Worm (Caenorhabditis elegans) whole organism, young adult: ENCODE data around the gene fbxa-138.
A peak's percentile ranks its signal among the peaks of the same experiment; 100 is the strongest.

Experiments
- B0035.1 ChIP-seq: sonication (generic microtip); optimal IDR thresholded peaks from 2 replicates; lab custom pipeline; 2016; ENCODE audit warnings: missing genetic modification characterization, mild to moderate bottlenecking, missing compliant biosample characterization, missing genotype, missing genetic modification reagents
- D2030.7 ChIP-seq: fragments of 200-800 bp; sonication (Bioruptor generic); IDR thresholded peaks from 2 replicates; pipeline ENCODE4 v1.3.6; 2022; ENCODE audit warnings: missing genetic modification reagents, missing genetic modification characterization, missing compliant biosample characterization
- F22D6.2 ChIP-seq: sonication (generic microtip); optimal IDR thresholded peaks from 2 replicates; lab custom pipeline; 2016; ENCODE audit warnings: mild to moderate bottlenecking, missing genetic modification characterization, missing compliant biosample characterization
- F52B5.7 ChIP-seq: sonication (generic microtip); optimal IDR thresholded peaks from 2 replicates; lab custom pipeline; 2016; ENCODE audit warnings: mild to moderate bottlenecking, missing genetic modification characterization, missing compliant biosample characterization
- F57A8.1 ChIP-seq: fragments of 200-800 bp; sonication (Bioruptor generic); optimal IDR thresholded peaks from 2 replicates; lab custom pipeline; 2018; ENCODE audit warnings: mild to moderate bottlenecking, missing genetic modification characterization, moderate library complexity, missing compliant biosample characterization
- F57C9.4 ChIP-seq: sonication (generic microtip); optimal IDR thresholded peaks from 2 replicates; lab custom pipeline; 2017; ENCODE audit warnings: mild to moderate bottlenecking, missing genetic modification characterization, missing compliant biosample characterization
- K12H6.12 ChIP-seq: fragments of 200-800 bp; sonication (Bioruptor generic); optimal IDR thresholded peaks from 2 replicates; lab custom pipeline; 2018; ENCODE audit warnings: mild to moderate bottlenecking, missing genetic modification characterization, missing compliant biosample characterization
- T26A5.8 ChIP-seq: sonication (generic microtip); optimal IDR thresholded peaks from 2 replicates; lab custom pipeline; 2016; ENCODE audit warnings: missing genetic modification characterization, missing compliant biosample characterization
- Y53G8AR.9 ChIP-seq: fragments of 200-800 bp; sonication (Bioruptor generic); conservative IDR thresholded peaks from 2 replicates; pipeline ENCODE4 v1.3.6; 2022; ENCODE audit warnings: missing genetic modification reagents, missing genetic modification characterization, missing compliant biosample characterization
- Y67H2A.10 ChIP-seq: fragments of 200-800 bp; sonication (Bioruptor generic); conservative IDR thresholded peaks from 2 replicates; pipeline ENCODE4 v1.3.6; 2022; ENCODE audit warnings: missing genetic modification reagents, missing genetic modification characterization, missing compliant biosample characterization
- ZK185.1 ChIP-seq: sonication (generic microtip); optimal IDR thresholded peaks from 2 replicates; lab custom pipeline; 2016; ENCODE audit warnings: mild to moderate bottlenecking, missing genetic modification characterization, missing compliant biosample characterization; ENCODE audit not compliant: poor library complexity, severe bottlenecking
- ama-1 ChIP-seq, 3 experiments: fragments of 150-350 bp in 1 of 3; sonication (generic microtip) in 2 of 3; optimal IDR thresholded peaks; 2 replicates each; lab custom pipeline; 2014 to 2018; ENCODE audit warnings: missing biosample characterization in 2 of 3, missing genetic modification characterization in 2 of 3, missing genetic modification reagents in 2 of 3
- attf-5 ChIP-seq: fragments of 200-800 bp; sonication (Bioruptor generic); optimal IDR thresholded peaks from 2 replicates; lab custom pipeline; 2018; ENCODE audit warnings: mild to moderate bottlenecking, missing genetic modification characterization, missing compliant biosample characterization
- ccch-3 ChIP-seq: fragments of 200-800 bp; sonication (Bioruptor generic); optimal IDR thresholded peaks from 2 replicates; lab custom pipeline; 2018; ENCODE audit warnings: mild to moderate bottlenecking, missing genetic modification characterization, missing compliant biosample characterization
- cebp-2 ChIP-seq: fragments of 200-800 bp; sonication (Bioruptor generic); IDR thresholded peaks from 2 replicates; pipeline ENCODE4 v1.3.6; 2022; ENCODE audit warnings: missing genetic modification characterization, missing compliant biosample characterization
- ceh-91 ChIP-seq: fragments of 200-800 bp; sonication (Bioruptor generic); IDR thresholded peaks from 2 replicates; pipeline ENCODE4 v1.3.6; 2022; ENCODE audit warnings: missing genetic modification reagents, missing genetic modification characterization, missing compliant biosample characterization
- dpff-1 ChIP-seq: sonication (generic microtip); optimal IDR thresholded peaks from 2 replicates; lab custom pipeline; 2017; ENCODE audit warnings: mild to moderate bottlenecking, missing genetic modification characterization, missing compliant biosample characterization
- dpl-1 ChIP-seq: fragments of 150-350 bp; optimal IDR thresholded peaks from 2 replicates; lab custom pipeline; 2014; ENCODE audit warnings: missing biosample characterization, missing genetic modification reagents, missing genetic modification characterization
- egl-44 ChIP-seq: fragments of 200-800 bp; sonication (Bioruptor generic); IDR thresholded peaks from 2 replicates; pipeline ENCODE4 v1.3.6; 2022; ENCODE audit warnings: missing genetic modification reagents, missing genetic modification characterization, missing compliant biosample characterization
- ets-4 ChIP-seq: fragments of 200-800 bp; sonication (Bioruptor generic); optimal IDR thresholded peaks from 2 replicates; lab custom pipeline; 2018; ENCODE audit warnings: mild to moderate bottlenecking, missing genetic modification characterization, missing compliant biosample characterization
- gei-17 ChIP-seq: fragments of 200-800 bp; sonication (Bioruptor generic); optimal IDR thresholded peaks from 2 replicates; lab custom pipeline; 2018; ENCODE audit warnings: mild to moderate bottlenecking, missing genetic modification characterization, missing compliant biosample characterization
- hlh-12 ChIP-seq: sonication (generic microtip); optimal IDR thresholded peaks from 2 replicates; lab custom pipeline; 2016; ENCODE audit warnings: missing genetic modification characterization, missing compliant biosample characterization
- hlh-26 ChIP-seq: fragments of 200-800 bp; sonication (Bioruptor generic); conservative IDR thresholded peaks from 2 replicates; pipeline ENCODE4 v1.3.6; 2022; ENCODE audit warnings: missing genetic modification reagents, missing genetic modification characterization, missing compliant biosample characterization
- hrde-1 ChIP-seq: sonication (generic microtip); optimal IDR thresholded peaks from 2 replicates; lab custom pipeline; 2016; ENCODE audit warnings: missing genetic modification characterization, mild to moderate bottlenecking, missing compliant biosample characterization, moderate library complexity, missing genotype, missing genetic modification reagents, borderline replicate concordance
- hsf-1 ChIP-seq: fragments of 200-800 bp; sonication (Bioruptor generic); IDR thresholded peaks from 2 replicates; pipeline ENCODE4 v1.3.6; 2022; ENCODE audit warnings: missing genetic modification reagents, missing genetic modification characterization, missing compliant biosample characterization
- lin-26 ChIP-seq: fragments of 200-800 bp; sonication (Bioruptor generic); IDR thresholded peaks from 2 replicates; pipeline ENCODE4 v1.3.6; 2022; ENCODE audit warnings: missing genetic modification reagents, missing genetic modification characterization, missing compliant biosample characterization
- lin-35 ChIP-seq, 3 experiments: fragments of 150-350 bp in 2 of 3; sonication (generic microtip) in 1 of 3; optimal IDR thresholded peaks; 2 replicates each; lab custom pipeline; 2014 to 2018; ENCODE audit warnings: missing biosample characterization in 3 of 3, missing genetic modification characterization in 3 of 3, missing genetic modification reagents in 3 of 3
- lir-1 ChIP-seq: fragments of 200-800 bp; sonication (Bioruptor generic); conservative IDR thresholded peaks from 2 replicates; pipeline ENCODE4 v1.3.6; 2022; ENCODE audit warnings: missing genetic modification reagents, missing genetic modification characterization, missing compliant biosample characterization
- lsy-27 ChIP-seq: sonication (generic microtip); optimal IDR thresholded peaks from 2 replicates; lab custom pipeline; 2017; ENCODE audit warnings: missing genetic modification characterization, mild to moderate bottlenecking, missing compliant biosample characterization, antibody characterized with exemption, missing genotype, borderline replicate concordance; ENCODE audit not compliant: insufficient read depth
- madf-8 ChIP-seq: fragments of 200-800 bp; sonication (Bioruptor generic); conservative IDR thresholded peaks from 2 replicates; pipeline ENCODE4 v1.3.6; 2022; ENCODE audit warnings: missing genetic modification reagents, missing genetic modification characterization, missing compliant biosample characterization
- mel-28 ChIP-seq: sonication (generic microtip); optimal IDR thresholded peaks from 2 replicates; lab custom pipeline; 2016; ENCODE audit warnings: borderline replicate concordance, mild to moderate bottlenecking, missing genetic modification characterization, missing compliant biosample characterization
- mes-4 ChIP-seq: sonication (generic microtip); optimal IDR thresholded peaks from 2 replicates; lab custom pipeline; 2016; ENCODE audit warnings: missing genotype, missing genetic modification characterization, missing compliant biosample characterization
- mxl-1 ChIP-seq: sonication (generic microtip); optimal IDR thresholded peaks from 2 replicates; lab custom pipeline; 2016; ENCODE audit warnings: missing genetic modification characterization, missing compliant biosample characterization
- nfya-1 ChIP-seq: sonication (generic microtip); optimal IDR thresholded peaks from 2 replicates; lab custom pipeline; 2017; ENCODE audit warnings: antibody characterized with exemption, missing compliant biosample characterization, missing genetic modification characterization, borderline replicate concordance; ENCODE audit not compliant: insufficient read depth
- nhr-120 ChIP-seq: fragments of 200-800 bp; sonication (Bioruptor generic); IDR thresholded peaks from 2 replicates; pipeline ENCODE4 v1.3.6; 2022; ENCODE audit warnings: missing genetic modification characterization, missing compliant biosample characterization
- nhr-179 ChIP-seq: sonication (generic microtip); optimal IDR thresholded peaks from 2 replicates; lab custom pipeline; 2016; ENCODE audit warnings: mild to moderate bottlenecking, missing genetic modification characterization, missing compliant biosample characterization
- nhr-80 ChIP-seq: sonication (generic microtip); optimal IDR thresholded peaks from 2 replicates; lab custom pipeline; 2016; ENCODE audit warnings: missing genetic modification characterization, missing compliant biosample characterization
- rcor-1 ChIP-seq: fragments of 200-800 bp; sonication (Bioruptor generic); IDR thresholded peaks from 2 replicates; pipeline ENCODE4 v1.3.6; 2022; ENCODE audit warnings: missing genetic modification reagents, missing genetic modification characterization, missing compliant biosample characterization
- sdz-38 ChIP-seq: sonication (generic microtip); optimal IDR thresholded peaks from 2 replicates; lab custom pipeline; 2016; ENCODE audit warnings: missing genotype, missing genetic modification characterization, missing compliant biosample characterization
- snpc-1.3 ChIP-seq: sonication (generic microtip); optimal IDR thresholded peaks from 2 replicates; lab custom pipeline; 2017; ENCODE audit warnings: missing genetic modification characterization, mild to moderate bottlenecking, missing compliant biosample characterization, antibody characterized with exemption, moderate library complexity, missing genotype, missing genetic modification reagents; ENCODE audit not compliant: insufficient read depth
- snpc-3.4 ChIP-seq: sonication (generic microtip); optimal IDR thresholded peaks from 2 replicates; lab custom pipeline; 2017; ENCODE audit warnings: missing genetic modification characterization, mild to moderate bottlenecking, missing compliant biosample characterization, antibody characterized with exemption, moderate library complexity, missing genotype, missing genetic modification reagents
- tbp1 ChIP-seq: fragments of 200-800 bp; sonication (Bioruptor generic); optimal IDR thresholded peaks from 2 replicates; lab custom pipeline; 2018; ENCODE audit warnings: mild to moderate bottlenecking, missing genetic modification characterization, missing compliant biosample characterization
- tbx-9 ChIP-seq: sonication (generic microtip); optimal IDR thresholded peaks from 2 replicates; lab custom pipeline; 2016; ENCODE audit warnings: borderline replicate concordance, missing genetic modification characterization, inconsistent platforms, missing compliant biosample characterization
- xnd-1 ChIP-seq: sonication (generic microtip); optimal IDR thresholded peaks from 2 replicates; lab custom pipeline; 2016; ENCODE audit warnings: missing genotype, missing genetic modification reagents, missing genetic modification characterization, missing compliant biosample characterization
- ztf-25 ChIP-seq: fragments of 200-800 bp; sonication (Bioruptor generic); IDR thresholded peaks from 2 replicates; pipeline ENCODE4 v1.3.6; 2022; ENCODE audit warnings: missing genetic modification reagents, missing genetic modification characterization, missing compliant biosample characterization
- ztf-6 ChIP-seq: fragments of 200-800 bp; sonication (Bioruptor generic); IDR thresholded peaks from 2 replicates; pipeline ENCODE4 v1.3.6; 2022; ENCODE audit warnings: missing genetic modification reagents, missing genetic modification characterization, missing compliant biosample characterization

The fbxa-138 gene

DNA sequence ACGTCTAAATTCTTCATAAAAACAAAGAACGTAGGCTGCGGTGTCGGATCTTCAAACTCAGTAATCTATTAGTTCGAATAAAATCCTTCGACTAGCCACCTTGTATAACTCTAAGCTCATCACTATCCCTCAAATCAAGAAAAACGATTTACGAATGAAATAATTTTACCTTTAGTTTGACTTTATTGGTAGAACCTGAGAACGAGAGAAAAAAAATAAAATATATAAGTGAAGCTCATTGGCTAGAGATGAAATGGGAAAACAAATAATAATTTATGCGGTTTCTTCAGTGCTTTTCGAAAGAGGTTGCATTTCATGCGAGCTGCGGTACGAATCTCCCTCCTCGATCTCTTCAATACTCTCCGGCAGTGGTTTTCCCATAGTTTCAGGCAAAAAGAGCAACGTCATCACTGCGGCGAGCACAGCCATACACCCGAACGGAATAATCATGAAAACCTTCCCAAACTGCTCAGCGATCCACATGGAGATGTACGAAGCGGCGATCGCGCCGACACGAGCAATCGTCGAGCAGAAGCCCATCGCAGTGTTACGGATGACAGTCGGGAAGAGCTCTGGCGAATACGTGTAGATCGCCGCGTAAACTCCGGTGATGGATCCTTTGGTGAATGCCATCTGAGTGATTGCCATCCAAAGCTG is 35.8 kb upstream of the fbxa-138 start (continued):
- no peak for TF ChIP-seq xnd-1
- peak; percentile 79 for TF ChIP-seq K12H6.12 (tag; lab: Kevin White, UChicago)
- no peak for TF ChIP-seq hlh-26
- peak; percentile 85 for TF ChIP-seq rcor-1 (GFP tag; lab: Robert Waterston, UW)
- TF ChIP-seq snpc-1.3 = peak; percentile 86
- TF ChIP-seq nhr-80 = peak; percentile 12
- TF ChIP-seq dpl-1 (GFP tag; lab: Kevin White, UChicago) = no peak
- TF ChIP-seq hrde-1 (tag; lab: Kevin White, UChicago) = peak; percentile 96
- TF ChIP-seq madf-8 (GFP tag; lab: Robert Waterston, UW) = no peak
- TF ChIP-seq D2030.7 (GFP tag; lab: Robert Waterston, UW) = peak; percentile 58; the same call in 1 of the 2 replicates
- peak; percentile 75 for TF ChIP-seq gei-17
- no peak for TF ChIP-seq ceh-91
- peak; percentile 17 for TF ChIP-seq mes-4 (tag; lab: Kevin White, UChicago)
- peak; percentile 69 for TF ChIP-seq tbp1 (GFP tag; lab: Kevin White, UChicago)
- no peak for TF ChIP-seq lsy-27
- TF ChIP-seq sdz-38 (tag; lab: Kevin White, UChicago) = no peak
- peak; percentile 92 for TF ChIP-seq ama-1 (optimal IDR thresholded peaks at IDR 0.05; lab: Kevin White, UChicago)
- peak in 1 of 2 experiments; percentile 94 for TF ChIP-seq ama-1 (GFP tag; optimal IDR thresholded peaks at IDR 0.05; lab: Kevin White, UChicago)
- peak; percentile 93 for TF ChIP-seq B0035.1 (tag; lab: Kevin White, UChicago)
- TF ChIP-seq ccch-3 = no peak
- TF ChIP-seq F52B5.7 = peak; percentile 87
- no peak for TF ChIP-seq ztf-6 (GFP tag; lab: Robert Waterston, UW)
- TF ChIP-seq tbx-9 = no peak
- TF ChIP-seq hlh-12 (tag; lab: Kevin White, UChicago) = no peak
- no peak for TF ChIP-seq ztf-25 (GFP tag; lab: Robert Waterston, UW)
- TF ChIP-seq nhr-179 (tag; lab: Kevin White, UChicago) = no peak
- TF ChIP-seq F57C9.4 (tag; lab: Kevin White, UChicago) = no peak
- peak; percentile 61 for TF ChIP-seq snpc-3.4 (tag; lab: Kevin White, UChicago)
- peak; percentile 63 for TF ChIP-seq attf-5 (GFP tag; lab: Kevin White, UChicago)
- TF ChIP-seq Y53G8AR.9 (GFP tag; lab: Robert Waterston, UW) = peak; percentile 98
- peak; percentile 87 for TF ChIP-seq lin-26 (GFP tag; lab: Robert Waterston, UW)
- TF ChIP-seq lir-1 (GFP tag; lab: Robert Waterston, UW) = no peak
- peak; percentile 41 for TF ChIP-seq mel-28 (tag; lab: Kevin White, UChicago)
- TF ChIP-seq Y67H2A.10 (GFP tag; lab: Robert Waterston, UW) = no peak
- peak; percentile 81 for TF ChIP-seq dpff-1 (tag; lab: Kevin White, UChicago)
- peak; percentile 82; the same call in 1 of the 2 replicates for TF ChIP-seq cebp-2
- TF ChIP-seq T26A5.8 (tag; lab: Kevin White, UChicago) = peak; percentile 95
- peak; percentile 89 for TF ChIP-seq ZK185.1 (tag; lab: Kevin White, UChicago)
- no peak for TF ChIP-seq F22D6.2 (tag; lab: Kevin White, UChicago)
- TF ChIP-seq nhr-120 (GFP tag; lab: Robert Waterston, UW) = peak; percentile 72; the same call in 1 of the 2 replicates
- peak; percentile 79 for TF ChIP-seq hsf-1 (GFP tag; lab: Robert Waterston, UW)
- TF ChIP-seq egl-44 (GFP tag; lab: Robert Waterston, UW) = peak; percentile 47; the same call in 1 of the 2 replicates
- TF ChIP-seq ets-4 (GFP tag; lab: Kevin White, UChicago) = no peak
- no peak for TF ChIP-seq F57A8.1 (GFP tag; lab: Kevin White, UChicago)
- peak; percentile 69 for TF ChIP-seq mxl-1
- TF ChIP-seq lin-35 (GFP tag; optimal IDR thresholded peaks at IDR 0.05; lab: Kevin White, UChicago) = peak in 2 of 3 experiments; percentile 44 to 49
- TF ChIP-seq nfya-1 (tag; lab: Kevin White, UChicago) = no peak
